Worm (Caenorhabditis elegans) whole organism, L4 larva: ENCODE data around the gene lin-26.

Experiments
- Y75B8A.6 ChIP-seq: fragments of 200-800 bp; sonication (Bioruptor generic); IDR thresholded peaks from 2 replicates; pipeline ENCODE4 v1.3.6; 2022; ENCODE audit warnings: missing genetic modification reagents, missing genetic modification characterization, missing compliant biosample characterization
- egl-27 ChIP-seq: sonication (generic microtip); optimal IDR thresholded peaks from 3 replicates; lab custom pipeline; 2017; ENCODE audit warnings: missing biosample characterization, missing genetic modification reagents, missing genetic modification characterization
- lin-39 ChIP-seq: fragments of 150-350 bp; optimal IDR thresholded peaks from 2 replicates; lab custom pipeline; 2014; ENCODE audit warnings: missing biosample characterization, missing genetic modification reagents, missing genetic modification characterization
- lir-3 ChIP-seq: sonication (generic microtip); optimal IDR thresholded peaks from 2 replicates; lab custom pipeline; 2016; ENCODE audit warnings: mild to moderate bottlenecking, missing genetic modification characterization, missing compliant biosample characterization
- mep-1 ChIP-seq: fragments of 150-350 bp; sonication (generic microtip); optimal IDR thresholded peaks from 3 replicates; lab custom pipeline; 2014; ENCODE audit warnings: missing biosample characterization, missing genetic modification characterization
- pha-4 ChIP-seq, 2 experiments: fragments of 150-350 bp in 1 of 2; fragments of 200-800 bp in 1 of 2; sonication (Bioruptor generic) in 1 of 2; IDR thresholded peaks in 1 of 2; optimal IDR thresholded peaks in 1 of 2; 2 replicates each; pipeline versions ENCODE4 v1.3.6 to Lab custom; 2014 to 2022; ENCODE audit warnings: missing genetic modification characterization in 2 of 2, missing genetic modification reagents in 2 of 2, missing biosample characterization in 1 of 2, missing compliant biosample characterization in 1 of 2
- pqm-1 ChIP-seq: sonication (generic microtip); optimal IDR thresholded peaks from 2 replicates; lab custom pipeline; 2017; ENCODE audit warnings: missing biosample characterization, missing genetic modification characterization
- unc-62 ChIP-seq, 3 experiments: fragments of 150-350 bp in 1 of 3; sonication (generic microtip); optimal IDR thresholded peaks in 2 of 3; peaks in 1 of 3; 1 replicate in 1 of 3; 2 replicates in 2 of 3; lab custom pipeline; 2014 to 2017; ENCODE audit warnings: missing biosample characterization in 3 of 3, missing genetic modification characterization in 3 of 3, missing genetic modification reagents in 3 of 3, missing genotype in 1 of 3
- zag-1 ChIP-seq: fragments of 150-350 bp; optimal IDR thresholded peaks from 2 replicates; lab custom pipeline; 2014; ENCODE audit warnings: missing biosample characterization, missing genetic modification characterization

DNA sequence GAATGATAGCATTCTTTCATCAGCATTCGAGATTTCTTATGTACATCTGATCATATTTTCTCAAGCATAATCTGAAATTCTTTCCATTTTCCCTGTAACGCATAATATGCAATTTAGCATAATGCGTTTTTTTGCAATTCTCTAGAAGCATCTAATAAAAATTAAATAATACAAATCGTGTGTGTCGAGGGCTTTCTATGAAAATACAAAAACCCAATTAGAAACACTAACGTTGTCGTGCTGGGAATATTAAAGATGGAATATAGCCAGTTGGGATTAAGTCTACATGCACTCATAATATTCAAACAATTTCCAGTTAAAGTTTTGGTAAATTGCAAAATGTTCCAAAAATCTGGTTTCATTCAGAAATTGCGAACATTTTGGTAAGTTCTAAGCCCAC is 2.6 kb downstream of the lin-26 start, which contains the start of gene F18A1.1:
- TF ChIP-seq mep-1 (tag; lab: Kevin White, UChicago) (no peak), pha-4 (GFP tag; IDR thresholded peaks at IDR 0.05; lab: Robert Waterston, UW) (no peak), pha-4 (tag; optimal IDR thresholded peaks at IDR 0.05; lab: Kevin White, UChicago) (no peak), lir-3 (no peak), pqm-1 (tag; lab: Kevin White, UChicago) (no peak), lin-39 (tag; lab: Kevin White, UChicago) (no peak), zag-1 (no peak), egl-27 (no peak), unc-62 (GFP tag; optimal IDR thresholded peaks at IDR 0.05 in 1 of 2; lab: Kevin White, UChicago) (no peak), unc-62 (tag; optimal IDR thresholded peaks at IDR 0.05; lab: Kevin White, UChicago) (no peak), Y75B8A.6 (GFP tag; lab: Robert Waterston, UW) (no peak)
